Worm (Caenorhabditis elegans) whole organism, L1 larva: ENCODE measurements around the gene pup-2.

ENCODE experiments used
- C04F5.9 ChIP-seq: sonication (generic microtip); optimal IDR thresholded peaks from 2 replicates; lab custom pipeline; 2016; ENCODE audit warnings: missing genetic modification characterization, missing compliant biosample characterization
- C16A3.4 ChIP-seq: fragments of 150-350 bp; optimal IDR thresholded peaks from 2 replicates; lab custom pipeline; 2014; ENCODE audit warnings: missing biosample characterization, missing genetic modification characterization
- C34B4.2 ChIP-seq: sonication (generic microtip); optimal IDR thresholded peaks from 2 replicates; lab custom pipeline; 2017; ENCODE audit warnings: mild to moderate bottlenecking, missing genetic modification characterization, missing compliant biosample characterization
- alr-1 ChIP-seq: fragments of 200-800 bp; sonication (Bioruptor generic); optimal IDR thresholded peaks from 2 replicates; lab custom pipeline; 2018; ENCODE audit warnings: borderline replicate concordance, mild to moderate bottlenecking, missing genetic modification characterization, missing compliant biosample characterization
- ama-1 ChIP-seq: fragments of 150-350 bp; optimal IDR thresholded peaks from 2 replicates; lab custom pipeline; 2014
- blmp-1 ChIP-seq: fragments of 150-350 bp; optimal IDR thresholded peaks from 2 replicates; lab custom pipeline; 2014; ENCODE audit warnings: missing biosample characterization, missing genetic modification characterization
- ceh-8 ChIP-seq: fragments of 200-800 bp; sonication (Bioruptor generic); optimal IDR thresholded peaks from 2 replicates; lab custom pipeline; 2018; ENCODE audit warnings: mild to moderate bottlenecking, missing genetic modification characterization, moderate library complexity, missing compliant biosample characterization
- ceh-82 ChIP-seq, 3 experiments: fragments of 150-350 bp in 1 of 3; sonication (generic microtip) in 2 of 3; optimal IDR thresholded peaks; 2 replicates each; lab custom pipeline; 2014 to 2017; ENCODE audit warnings: missing biosample characterization in 3 of 3, missing genetic modification characterization in 3 of 3
- dpl-1 ChIP-seq, 3 experiments: fragments of 150-350 bp in 2 of 3; sonication (generic microtip) in 1 of 3; optimal IDR thresholded peaks; 2 replicates each; lab custom pipeline; 2014 to 2017; ENCODE audit warnings: missing biosample characterization in 3 of 3, missing genetic modification characterization in 3 of 3, missing genetic modification reagents in 3 of 3
- efl-1 ChIP-seq, 4 experiments: fragments of 150-350 bp; optimal IDR thresholded peaks in 3 of 4; peaks in 1 of 4; 1 replicate in 1 of 4; 2 replicates in 3 of 4; lab custom pipeline; 2014; ENCODE audit warnings: missing biosample characterization in 2 of 4, missing genetic modification characterization in 2 of 4, missing genetic modification reagents in 2 of 4
- egl-13 ChIP-seq: sonication (generic microtip); optimal IDR thresholded peaks from 2 replicates; lab custom pipeline; 2016; ENCODE audit warnings: missing genotype, missing genetic modification reagents, missing genetic modification characterization, missing compliant biosample characterization
- elt-2 ChIP-seq: sonication (generic microtip); optimal IDR thresholded peaks from 2 replicates; lab custom pipeline; 2016; ENCODE audit warnings: missing genetic modification characterization, mild to moderate bottlenecking, inconsistent platforms, missing compliant biosample characterization, missing genetic modification reagents
- elt-3 ChIP-seq, 6 experiments: fragments of 150-350 bp in 1 of 6; sonication (generic microtip); optimal IDR thresholded peaks; 2 replicates each; lab custom pipeline; 2017 to 2018; ENCODE audit warnings: missing biosample characterization in 6 of 6, missing genetic modification characterization in 6 of 6, inconsistent platforms in 1 of 6
- ets-5 ChIP-seq: fragments of 200-800 bp; sonication (Bioruptor generic); IDR thresholded peaks from 2 replicates; pipeline ENCODE4 v1.3.6; 2022; ENCODE audit warnings: missing genetic modification characterization, missing compliant biosample characterization
- fkh-4 ChIP-seq: sonication (generic microtip); optimal IDR thresholded peaks from 2 replicates; lab custom pipeline; 2016; ENCODE audit warnings: missing compliant biosample characterization, missing genetic modification characterization, borderline replicate concordance
- fkh-8 ChIP-seq: sonication (generic microtip); optimal IDR thresholded peaks from 2 replicates; lab custom pipeline; 2016; ENCODE audit warnings: mild to moderate bottlenecking, missing genetic modification characterization, missing compliant biosample characterization
- hlh-17 ChIP-seq: fragments of 200-800 bp; sonication (Bioruptor generic); optimal IDR thresholded peaks from 2 replicates; lab custom pipeline; 2018; ENCODE audit warnings: missing genetic modification characterization, mild to moderate bottlenecking, missing compliant biosample characterization, moderate library complexity, borderline replicate concordance
- hlh-4 ChIP-seq: sonication (generic microtip); optimal IDR thresholded peaks from 2 replicates; lab custom pipeline; 2016; ENCODE audit warnings: mild to moderate bottlenecking, missing genetic modification characterization, missing compliant biosample characterization
- irx-1 ChIP-seq: sonication (generic microtip); optimal IDR thresholded peaks from 2 replicates; lab custom pipeline; 2016; ENCODE audit warnings: missing genetic modification characterization, missing compliant biosample characterization
- jun-1 ChIP-seq: fragments of 150-350 bp; optimal IDR thresholded peaks from 2 replicates; lab custom pipeline; 2014; ENCODE audit warnings: missing biosample characterization, missing genetic modification reagents, missing genetic modification characterization
- lin-14 ChIP-seq: fragments of 200-800 bp; sonication (Bioruptor generic); optimal IDR thresholded peaks from 2 replicates; lab custom pipeline; 2018; ENCODE audit warnings: mild to moderate bottlenecking, missing genetic modification characterization, moderate library complexity, missing compliant biosample characterization
- lin-15B ChIP-seq: fragments of 150-350 bp; sonication (generic microtip); optimal IDR thresholded peaks from 3 replicates; lab custom pipeline; 2014; ENCODE audit warnings: missing biosample characterization, missing genetic modification characterization
- lin-35 ChIP-seq, 2 experiments: fragments of 150-350 bp; optimal IDR thresholded peaks; 2 replicates each; lab custom pipeline; 2014; ENCODE audit warnings: missing biosample characterization in 2 of 2, missing genetic modification characterization in 2 of 2, missing genetic modification reagents in 2 of 2
- lin-39 ChIP-seq: fragments of 150-350 bp; optimal IDR thresholded peaks from 2 replicates; lab custom pipeline; 2014; ENCODE audit warnings: missing biosample characterization, missing genetic modification reagents, missing genetic modification characterization
- lsy-2 ChIP-seq, 2 experiments: fragments of 150-350 bp; optimal IDR thresholded peaks; 2 replicates each; lab custom pipeline; 2014; ENCODE audit warnings: missing biosample characterization in 2 of 2, missing genetic modification characterization in 2 of 2
- mdl-1 ChIP-seq, 2 experiments: fragments of 150-350 bp; optimal IDR thresholded peaks; 2 replicates each; lab custom pipeline; 2014 to 2017; ENCODE audit warnings: missing biosample characterization in 2 of 2, missing genetic modification characterization in 2 of 2, inconsistent platforms in 1 of 2
- mep-1 ChIP-seq: fragments of 150-350 bp; optimal IDR thresholded peaks from 2 replicates; lab custom pipeline; 2014; ENCODE audit warnings: missing biosample characterization, missing genetic modification characterization
- nhr-19 ChIP-seq: fragments of 200-800 bp; sonication (Bioruptor generic); conservative IDR thresholded peaks from 2 replicates; pipeline ENCODE4 v1.3.6; 2022; ENCODE audit warnings: missing genetic modification characterization, missing compliant biosample characterization
- nhr-237 ChIP-seq: fragments of 150-350 bp; optimal IDR thresholded peaks from 2 replicates; lab custom pipeline; 2014; ENCODE audit warnings: missing biosample characterization, missing genetic modification characterization
- nhr-47 ChIP-seq: sonication (generic microtip); optimal IDR thresholded peaks from 2 replicates; lab custom pipeline; 2016; ENCODE audit warnings: mild to moderate bottlenecking, missing genetic modification characterization, moderate library complexity, missing compliant biosample characterization
- nhr-76 ChIP-seq: sonication (generic microtip); optimal IDR thresholded peaks from 2 replicates; lab custom pipeline; 2017; ENCODE audit warnings: missing biosample characterization, missing genetic modification characterization
- pqm-1 ChIP-seq: sonication (generic microtip); optimal IDR thresholded peaks from 3 replicates; lab custom pipeline; 2017; ENCODE audit warnings: missing biosample characterization, missing genetic modification characterization
- skn-1 ChIP-seq: fragments of 150-350 bp; optimal IDR thresholded peaks from 2 replicates; lab custom pipeline; 2014; ENCODE audit warnings: missing biosample characterization, missing genetic modification characterization
- sox-4 ChIP-seq: sonication (generic microtip); optimal IDR thresholded peaks from 2 replicates; lab custom pipeline; 2016; ENCODE audit warnings: missing genetic modification characterization, missing compliant biosample characterization
- sup-37 ChIP-seq: fragments of 200-800 bp; sonication (Bioruptor generic); optimal IDR thresholded peaks from 2 replicates; lab custom pipeline; 2018; ENCODE audit warnings: mild to moderate bottlenecking, missing genetic modification characterization, missing compliant biosample characterization
- swsn-7 ChIP-seq: sonication (generic microtip); optimal IDR thresholded peaks from 2 replicates; lab custom pipeline; 2016; ENCODE audit warnings: missing genetic modification characterization, missing compliant biosample characterization
- unc-30 ChIP-seq: sonication (generic microtip); optimal IDR thresholded peaks from 2 replicates; lab custom pipeline; 2017; ENCODE audit warnings: missing biosample characterization, missing genetic modification characterization
- unc-62 ChIP-seq: fragments of 150-350 bp; optimal IDR thresholded peaks from 2 replicates; lab custom pipeline; 2014; ENCODE audit warnings: missing biosample characterization, missing genetic modification reagents, missing genetic modification characterization
- unc-86 ChIP-seq: sonication (generic microtip); optimal IDR thresholded peaks from 2 replicates; lab custom pipeline; 2016; ENCODE audit warnings: missing genetic modification characterization, missing compliant biosample characterization
- unc-98 ChIP-seq: fragments of 200-800 bp; sonication (Bioruptor generic); IDR thresholded peaks from 2 replicates; pipeline ENCODE4 v1.3.6; 2022; ENCODE audit warnings: missing genetic modification characterization, missing compliant biosample characterization
- xbp-1 ChIP-seq: sonication (generic microtip); optimal IDR thresholded peaks from 2 replicates; lab custom pipeline; 2016; ENCODE audit warnings: missing genetic modification characterization, missing compliant biosample characterization
- zag-1 ChIP-seq: fragments of 150-350 bp; optimal IDR thresholded peaks from 2 replicates; lab custom pipeline; 2014; ENCODE audit warnings: missing biosample characterization, missing genetic modification characterization

The pup-2 gene

ce11 chrIII:5173622-5174021 is 12.1 kb upstream of the pup-2 start, which contains the start of gene cid-1:
Gene cid-1 (plus strand): TSS chrIII:5173922.
- no peak for TF ChIP-seq C04F5.9
- TF ChIP-seq lin-39 (tag; lab: Kevin White, UChicago), result no peak
- no peak for TF ChIP-seq alr-1 (tag; lab: Kevin White, UChicago)
- TF ChIP-seq C34B4.2, result no peak
- no peak for TF ChIP-seq irx-1 (tag; lab: Kevin White, UChicago)
- TF ChIP-seq swsn-7, result no peak
- no peak for TF ChIP-seq unc-62 (GFP tag; lab: Kevin White, UChicago)
- TF ChIP-seq ceh-8 (GFP tag; lab: Kevin White, UChicago), result no peak
- TF ChIP-seq fkh-8 (tag; lab: Kevin White, UChicago), result no peak
- no peak for TF ChIP-seq blmp-1 (tag; lab: Kevin White, UChicago)

- TF ChIP-seq jun-1 (tag; lab: Kevin White, UChicago), result no peak
- TF ChIP-seq ets-5, result no peak
- no peak for TF ChIP-seq C16A3.4 (tag; lab: Kevin White, UChicago)
- TF ChIP-seq ama-1 (lab: Kevin White, UChicago), result no peak
- peak in 1 of 2 experiments; percentile 3 for TF ChIP-seq efl-1 (optimal IDR thresholded peaks at IDR 0.05; lab: Kevin White, UChicago)
- peak in 1 of 2 experiments; percentile 10 for TF ChIP-seq efl-1 (GFP tag; optimal IDR thresholded peaks at IDR 0.05 in 1 of 2; lab: Kevin White, UChicago)
- TF ChIP-seq nhr-237 (tag; lab: Kevin White, UChicago), result no peak
- TF ChIP-seq sup-37 (GFP tag; lab: Kevin White, UChicago), result no peak
- TF ChIP-seq, all 84 proteins: peak for 1
Measured at ce11 chrIII:5179166-5179565, 6.6 kb upstream of the pup-2 start.

- TF ChIP-seq sox-4 (tag; lab: Kevin White, UChicago) (no peak), mep-1 (tag; lab: Kevin White, UChicago) (no peak), elt-2 (tag; lab: Kevin White, UChicago) (no peak), mdl-1 (tag; optimal IDR thresholded peaks at IDR 0.05; lab: Kevin White, UChicago) (no peak), efl-1 (optimal IDR thresholded peaks at IDR 0.05; lab: Kevin White, UChicago) (no peak), efl-1 (GFP tag; optimal IDR thresholded peaks at IDR 0.05 in 1 of 2; lab: Kevin White, UChicago) (peak in 1 of 2 experiments; percentile 71), unc-98 (GFP tag; lab: Robert Waterston, UW) (no peak), lsy-2 (tag; optimal IDR thresholded peaks at IDR 0.05; lab: Kevin White, UChicago) (peak in 1 of 2 experiments; percentile 23), lin-14 (GFP tag; lab: Kevin White, UChicago) (peak; percentile 24), lin-35 (GFP tag; optimal IDR thresholded peaks at IDR 0.05; lab: Kevin White, UChicago) (no peak), hlh-4 (tag; lab: Kevin White, UChicago) (no peak), C34B4.2 (no peak), fkh-4 (tag; lab: Kevin White, UChicago) (no peak), unc-30 (tag; lab: Kevin White, UChicago) (no peak), hlh-17 (no peak)
Measured at ce11 chrIII:5180588-5180987, 5.1 kb upstream of the pup-2 start.

DNA sequence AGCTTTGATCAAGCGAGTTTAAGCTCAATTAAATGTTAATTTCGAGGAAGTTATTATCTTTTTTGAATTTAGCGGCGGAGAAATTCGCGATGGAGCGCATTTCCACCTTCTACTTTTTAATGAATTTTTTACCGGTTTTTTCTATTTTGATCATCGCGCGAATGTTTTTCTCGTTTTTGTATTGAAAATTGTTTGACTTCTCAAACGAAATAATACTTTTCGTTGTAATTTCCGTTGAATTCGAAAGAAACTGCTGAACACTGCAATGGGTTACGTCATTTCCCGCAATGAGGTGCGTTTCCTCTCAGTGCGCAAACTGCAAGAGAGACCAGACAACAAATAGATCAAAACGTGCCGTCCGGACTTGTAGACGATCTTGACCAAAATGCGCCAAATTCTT is 4.5 kb upstream of the pup-2 start:
- TF ChIP-seq skn-1 (tag; lab: Kevin White, UChicago) (no peak), pqm-1 (tag; lab: Kevin White, UChicago) (no peak), mep-1 (tag; lab: Kevin White, UChicago) (no peak), unc-62 (GFP tag; lab: Kevin White, UChicago) (no peak), C16A3.4 (tag; lab: Kevin White, UChicago) (no peak), ceh-82 (tag; optimal IDR thresholded peaks at IDR 0.05; lab: Kevin White, UChicago) (no peak), lin-15B (tag; lab: Kevin White, UChicago) (no peak), zag-1 (tag; lab: Kevin White, UChicago) (no peak), irx-1 (tag; lab: Kevin White, UChicago) (no peak), efl-1 (optimal IDR thresholded peaks at IDR 0.05; lab: Kevin White, UChicago) (no peak), efl-1 (GFP tag; optimal IDR thresholded peaks at IDR 0.05 in 1 of 2; lab: Kevin White, UChicago) (peak in 1 of 2 experiments; percentile 52), xbp-1 (tag; lab: Kevin White, UChicago) (no peak), nhr-19 (GFP tag; lab: Robert Waterston, UW) (no peak), lin-35 (GFP tag; optimal IDR thresholded peaks at IDR 0.05; lab: Kevin White, UChicago) (peak in 1 of 2 experiments; percentile 34), unc-86 (tag; lab: Kevin White, UChicago) (no peak), nhr-76 (no peak), egl-13 (tag; lab: Kevin White, UChicago) (no peak), nhr-47 (tag; lab: Kevin White, UChicago) (no peak), dpl-1 (GFP tag; optimal IDR thresholded peaks at IDR 0.05; lab: Kevin White, UChicago) (peak in 1 of 3 experiments; percentile 51), elt-3 (tag; optimal IDR thresholded peaks at IDR 0.05; lab: Kevin White, UChicago) (no peak)
